Worm (Caenorhabditis elegans): ENCODE results near the gene unc-36.

- TF ChIP-seq alr-1 (tag; optimal IDR thresholded peaks at IDR 0.05; ENCODE audit: borderline replicate concordance) (no peak), lsy-2 (tag; optimal IDR thresholded peaks at IDR 0.05) (no peak), egl-27 (tag; optimal IDR thresholded peaks at IDR 0.05) (no peak), lin-35 (GFP tag; optimal IDR thresholded peaks at IDR 0.05) (no peak), nhr-237 (tag; optimal IDR thresholded peaks at IDR 0.05) (no peak), sptf-1 (tag; optimal IDR thresholded peaks at IDR 0.05) (no peak), efl-3 (GFP tag; optimal IDR thresholded peaks at IDR 0.05) (no peak), blmp-1 (tag; optimal IDR thresholded peaks at IDR 0.05) (no peak)
These were observed 9.3 kb downstream of the unc-36 start, which contains the start of gene C50C3.1 for ce11 chrIII:8191695-8192094.
